Fruit fly (Drosophila melanogaster): ENCODE data around the gene Clic.

dm6 chrX:13817418-13818171, 4.5 kb downstream of the Clic start:
- TF ChIP-seq CG8478 (optimal IDR thresholded peaks at IDR 0.05) (no peak), CTCF (optimal IDR thresholded peaks at IDR 0.05) (no peak)
